Worm (Caenorhabditis elegans) whole organism, young adult: ENCODE measurements around the gene T19D2.3.
A peak's percentile ranks its signal among the peaks of the same experiment; 100 is the strongest.

ENCODE experiments used
- B0261.1 ChIP-seq: sonication (generic microtip); optimal IDR thresholded peaks from 2 replicates; lab custom pipeline; 2016; ENCODE audit warnings: mild to moderate bottlenecking, missing genetic modification characterization, moderate library complexity, missing compliant biosample characterization
- F22D6.2 ChIP-seq: sonication (generic microtip); optimal IDR thresholded peaks from 2 replicates; lab custom pipeline; 2016; ENCODE audit warnings: mild to moderate bottlenecking, missing genetic modification characterization, missing compliant biosample characterization
- F23B12.7 ChIP-seq: sonication (generic microtip); optimal IDR thresholded peaks from 2 replicates; lab custom pipeline; 2017; ENCODE audit warnings: missing genetic modification characterization, mild to moderate bottlenecking, missing compliant biosample characterization, antibody characterized with exemption, moderate library complexity; ENCODE audit not compliant: insufficient read depth
- F33H1.4 ChIP-seq: fragments of 200-800 bp; sonication (Bioruptor generic); IDR thresholded peaks from 2 replicates; pipeline ENCODE4 v1.3.6; 2022; ENCODE audit warnings: missing genetic modification reagents, missing genetic modification characterization, missing compliant biosample characterization
- F37B4.10 ChIP-seq: fragments of 200-800 bp; sonication (Bioruptor generic); IDR thresholded peaks from 2 replicates; pipeline ENCODE4 v1.3.6; 2022; ENCODE audit warnings: missing genetic modification characterization, missing compliant biosample characterization
- F52B5.7 ChIP-seq: sonication (generic microtip); optimal IDR thresholded peaks from 2 replicates; lab custom pipeline; 2016; ENCODE audit warnings: mild to moderate bottlenecking, missing genetic modification characterization, missing compliant biosample characterization
- F57A8.1 ChIP-seq: fragments of 200-800 bp; sonication (Bioruptor generic); optimal IDR thresholded peaks from 2 replicates; lab custom pipeline; 2018; ENCODE audit warnings: mild to moderate bottlenecking, missing genetic modification characterization, moderate library complexity, missing compliant biosample characterization
- F57C9.4 ChIP-seq: sonication (generic microtip); optimal IDR thresholded peaks from 2 replicates; lab custom pipeline; 2017; ENCODE audit warnings: mild to moderate bottlenecking, missing genetic modification characterization, missing compliant biosample characterization
- K11D2.4 ChIP-seq: fragments of 200-800 bp; sonication (Bioruptor generic); IDR thresholded peaks from 2 replicates; pipeline ENCODE4 v1.3.6; 2022; ENCODE audit warnings: missing genetic modification reagents, missing genetic modification characterization, missing compliant biosample characterization
- Y53G8AR.9 ChIP-seq: fragments of 200-800 bp; sonication (Bioruptor generic); conservative IDR thresholded peaks from 2 replicates; pipeline ENCODE4 v1.3.6; 2022; ENCODE audit warnings: missing genetic modification reagents, missing genetic modification characterization, missing compliant biosample characterization
- Y67H2A.10 ChIP-seq: fragments of 200-800 bp; sonication (Bioruptor generic); conservative IDR thresholded peaks from 2 replicates; pipeline ENCODE4 v1.3.6; 2022; ENCODE audit warnings: missing genetic modification reagents, missing genetic modification characterization, missing compliant biosample characterization
- Y95B8A.8 ChIP-seq: fragments of 200-800 bp; sonication (Bioruptor generic); IDR thresholded peaks from 2 replicates; pipeline ENCODE4 v1.3.6; 2022; ENCODE audit warnings: missing genetic modification reagents, missing genetic modification characterization, missing compliant biosample characterization
- akir-1 ChIP-seq: fragments of 200-800 bp; sonication (Bioruptor generic); optimal IDR thresholded peaks from 2 replicates; lab custom pipeline; 2018; ENCODE audit warnings: mild to moderate bottlenecking, missing genetic modification characterization, moderate library complexity, missing compliant biosample characterization
- aptf-2 ChIP-seq: fragments of 200-800 bp; sonication (Bioruptor generic); conservative IDR thresholded peaks from 2 replicates; pipeline ENCODE4 v1.3.6; 2022; ENCODE audit warnings: missing genetic modification reagents, missing genetic modification characterization, missing compliant biosample characterization
- atf-7 ChIP-seq: sonication (generic microtip); optimal IDR thresholded peaks from 2 replicates; lab custom pipeline; 2017; ENCODE audit warnings: mild to moderate bottlenecking, missing genetic modification characterization, missing compliant biosample characterization
- attf-5 ChIP-seq: fragments of 200-800 bp; sonication (Bioruptor generic); optimal IDR thresholded peaks from 2 replicates; lab custom pipeline; 2018; ENCODE audit warnings: mild to moderate bottlenecking, missing genetic modification characterization, missing compliant biosample characterization
- ccch-3 ChIP-seq: fragments of 200-800 bp; sonication (Bioruptor generic); optimal IDR thresholded peaks from 2 replicates; lab custom pipeline; 2018; ENCODE audit warnings: mild to moderate bottlenecking, missing genetic modification characterization, missing compliant biosample characterization
- cebp-1 ChIP-seq, 2 experiments: fragments of 200-800 bp in 1 of 2; sonication (Bioruptor generic) in 1 of 2; sonication (generic microtip) in 1 of 2; IDR thresholded peaks in 1 of 2; optimal IDR thresholded peaks in 1 of 2; 2 replicates each; pipeline versions ENCODE4 v1.3.6 to Lab custom; 2017 to 2022; ENCODE audit warnings: missing compliant biosample characterization in 2 of 2, missing genetic modification characterization in 2 of 2, mild to moderate bottlenecking in 1 of 2, missing genetic modification reagents in 1 of 2, moderate library complexity in 1 of 2
- cebp-2 ChIP-seq: fragments of 200-800 bp; sonication (Bioruptor generic); IDR thresholded peaks from 2 replicates; pipeline ENCODE4 v1.3.6; 2022; ENCODE audit warnings: missing genetic modification characterization, missing compliant biosample characterization
- ceh-100 ChIP-seq: fragments of 200-800 bp; sonication (Bioruptor generic); IDR thresholded peaks from 2 replicates; pipeline ENCODE4 v1.3.6; 2022; ENCODE audit warnings: missing genetic modification reagents, missing genetic modification characterization, missing compliant biosample characterization
- ceh-27 ChIP-seq: fragments of 200-800 bp; sonication (Bioruptor generic); optimal IDR thresholded peaks from 2 replicates; lab custom pipeline; 2018; ENCODE audit warnings: mild to moderate bottlenecking, missing genetic modification characterization, moderate library complexity, missing compliant biosample characterization
- ceh-40 ChIP-seq: fragments of 200-800 bp; sonication (Bioruptor generic); IDR thresholded peaks from 2 replicates; pipeline ENCODE4 v1.3.6; 2022; ENCODE audit warnings: missing genetic modification characterization, missing compliant biosample characterization
- ceh-58 ChIP-seq: fragments of 200-800 bp; sonication (Bioruptor generic); IDR thresholded peaks from 2 replicates; pipeline ENCODE4 v1.3.6; 2022; ENCODE audit warnings: missing genetic modification characterization, missing compliant biosample characterization
- chd-7 ChIP-seq: sonication (generic microtip); optimal IDR thresholded peaks from 2 replicates; lab custom pipeline; 2016; ENCODE audit warnings: mild to moderate bottlenecking, missing genetic modification characterization, moderate library complexity, missing compliant biosample characterization
- efl-1 ChIP-seq: fragments of 150-350 bp; optimal IDR thresholded peaks from 2 replicates; lab custom pipeline; 2014; ENCODE audit warnings: missing biosample characterization, missing genetic modification reagents, missing genetic modification characterization
- egl-44 ChIP-seq: fragments of 200-800 bp; sonication (Bioruptor generic); IDR thresholded peaks from 2 replicates; pipeline ENCODE4 v1.3.6; 2022; ENCODE audit warnings: missing genetic modification reagents, missing genetic modification characterization, missing compliant biosample characterization
- egrh-3 ChIP-seq: fragments of 200-800 bp; sonication (Bioruptor generic); IDR thresholded peaks from 2 replicates; pipeline ENCODE4 v1.3.6; 2022; ENCODE audit warnings: missing genetic modification reagents, missing genetic modification characterization, missing compliant biosample characterization
- him-1 ChIP-seq: sonication (generic microtip); optimal IDR thresholded peaks from 2 replicates; lab custom pipeline; 2016; ENCODE audit warnings: missing genotype, missing genetic modification reagents, missing genetic modification characterization, missing compliant biosample characterization
- hlh-12 ChIP-seq: sonication (generic microtip); optimal IDR thresholded peaks from 2 replicates; lab custom pipeline; 2016; ENCODE audit warnings: missing genetic modification characterization, missing compliant biosample characterization
- hmg-20 ChIP-seq: fragments of 200-800 bp; sonication (Bioruptor generic); IDR thresholded peaks from 2 replicates; pipeline ENCODE4 v1.3.6; 2022; ENCODE audit warnings: missing genetic modification reagents, missing genetic modification characterization, missing compliant biosample characterization
- hrde-1 ChIP-seq: sonication (generic microtip); optimal IDR thresholded peaks from 2 replicates; lab custom pipeline; 2016; ENCODE audit warnings: missing genetic modification characterization, mild to moderate bottlenecking, missing compliant biosample characterization, moderate library complexity, missing genotype, missing genetic modification reagents, borderline replicate concordance
- lag-1 ChIP-seq: fragments of 200-800 bp; sonication (Bioruptor generic); IDR thresholded peaks from 2 replicates; pipeline ENCODE4 v1.3.6; 2022; ENCODE audit warnings: missing genetic modification reagents, missing genetic modification characterization, missing compliant biosample characterization
- lin-35 ChIP-seq, 3 experiments: fragments of 150-350 bp in 2 of 3; sonication (generic microtip) in 1 of 3; optimal IDR thresholded peaks; 2 replicates each; lab custom pipeline; 2014 to 2018; ENCODE audit warnings: missing biosample characterization in 3 of 3, missing genetic modification characterization in 3 of 3, missing genetic modification reagents in 3 of 3
- lin-40 ChIP-seq: sonication (generic microtip); optimal IDR thresholded peaks from 2 replicates; lab custom pipeline; 2016; ENCODE audit warnings: missing genetic modification characterization, mild to moderate bottlenecking, missing compliant biosample characterization, missing genotype, missing genetic modification reagents
- madf-6 ChIP-seq: fragments of 200-800 bp; sonication (Bioruptor generic); IDR thresholded peaks from 2 replicates; pipeline ENCODE4 v1.3.6; 2022; ENCODE audit warnings: missing genetic modification reagents, missing genetic modification characterization, missing compliant biosample characterization
- mcd-1 ChIP-seq: fragments of 200-800 bp; sonication (Bioruptor generic); IDR thresholded peaks from 2 replicates; pipeline ENCODE4 v1.3.6; 2022; ENCODE audit warnings: missing genetic modification reagents, missing genetic modification characterization, missing compliant biosample characterization
- mxl-1 ChIP-seq: sonication (generic microtip); optimal IDR thresholded peaks from 2 replicates; lab custom pipeline; 2016; ENCODE audit warnings: missing genetic modification characterization, missing compliant biosample characterization
- nhr-27 ChIP-seq: fragments of 200-800 bp; sonication (Bioruptor generic); optimal IDR thresholded peaks from 2 replicates; lab custom pipeline; 2018; ENCODE audit warnings: mild to moderate bottlenecking, missing genetic modification characterization, moderate library complexity, missing compliant biosample characterization
- nhr-90 ChIP-seq: sonication (generic microtip); optimal IDR thresholded peaks from 2 replicates; lab custom pipeline; 2016; ENCODE audit warnings: missing genotype, mild to moderate bottlenecking, missing genetic modification characterization, missing compliant biosample characterization
- pbrm-1 ChIP-seq: fragments of 200-800 bp; sonication (Bioruptor generic); IDR thresholded peaks from 2 replicates; pipeline ENCODE4 v1.3.6; 2022; ENCODE audit warnings: missing genetic modification reagents, missing genetic modification characterization, missing compliant biosample characterization
- rec-8 ChIP-seq, 2 experiments: sonication (generic microtip); optimal IDR thresholded peaks; 2 replicates each; lab custom pipeline; 2016; ENCODE audit warnings: mild to moderate bottlenecking in 2 of 2, missing genetic modification characterization in 2 of 2, missing genetic modification reagents in 2 of 2, missing genotype in 2 of 2, missing biosample characterization in 1 of 2, missing compliant biosample characterization in 1 of 2, moderate library complexity in 1 of 2
- snpc-1.3 ChIP-seq: sonication (generic microtip); optimal IDR thresholded peaks from 2 replicates; lab custom pipeline; 2017; ENCODE audit warnings: missing genetic modification characterization, mild to moderate bottlenecking, missing compliant biosample characterization, antibody characterized with exemption, moderate library complexity, missing genotype, missing genetic modification reagents; ENCODE audit not compliant: insufficient read depth
- somi-1 ChIP-seq: fragments of 200-800 bp; sonication (Bioruptor generic); optimal IDR thresholded peaks from 2 replicates; lab custom pipeline; 2018; ENCODE audit warnings: mild to moderate bottlenecking, missing genetic modification characterization, missing compliant biosample characterization
- sptf-2 ChIP-seq: fragments of 200-800 bp; sonication (Bioruptor generic); optimal IDR thresholded peaks from 2 replicates; lab custom pipeline; 2018; ENCODE audit warnings: mild to moderate bottlenecking, missing genetic modification characterization, missing compliant biosample characterization
- tbx-9 ChIP-seq: sonication (generic microtip); optimal IDR thresholded peaks from 2 replicates; lab custom pipeline; 2016; ENCODE audit warnings: borderline replicate concordance, missing genetic modification characterization, inconsistent platforms, missing compliant biosample characterization
- tlf-1 ChIP-seq: fragments of 200-800 bp; sonication (Bioruptor generic); optimal IDR thresholded peaks from 2 replicates; lab custom pipeline; 2018; ENCODE audit warnings: mild to moderate bottlenecking, missing genetic modification characterization, missing compliant biosample characterization
- unc-62 ChIP-seq: fragments of 150-350 bp; optimal IDR thresholded peaks from 2 replicates; lab custom pipeline; 2014; ENCODE audit warnings: missing biosample characterization, missing genetic modification reagents, missing genetic modification characterization

The T19D2.3 gene

DNA sequence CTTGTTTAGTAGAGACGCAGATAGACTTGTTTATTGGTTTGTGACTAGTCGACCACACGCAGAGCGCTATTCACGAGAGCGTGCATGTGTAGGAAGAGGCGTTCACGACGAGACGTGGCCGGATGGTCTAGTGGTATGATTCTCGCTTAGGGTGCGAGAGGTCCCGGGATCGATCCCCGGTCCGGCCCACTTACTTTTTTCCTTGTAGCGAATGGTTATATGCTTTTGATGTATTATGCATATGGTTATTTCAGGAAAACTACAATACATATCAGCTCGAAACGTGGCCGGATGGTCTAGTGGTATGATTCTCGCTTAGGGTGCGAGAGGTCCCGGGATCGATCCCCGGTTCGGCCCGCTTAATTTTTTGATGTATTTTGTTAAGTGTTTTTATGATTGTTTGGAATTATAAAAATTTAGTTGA lies 30.9 kb downstream of the T19D2.3 start (continued):
- peak; percentile 86; the same call in 1 of the 2 replicates for TF ChIP-seq cebp-2 (GFP tag; lab: Robert Waterston, UW)
- TF ChIP-seq rec-8 (tag; optimal IDR thresholded peaks at IDR 0.05; lab: Kevin White, UChicago) = peak; percentile 12 to 78
- 0 out of 2 replicates have a peak, but pooled peaks have one; percentile 61 for TF ChIP-seq ceh-58 (GFP tag; lab: Robert Waterston, UW)
- TF ChIP-seq egrh-3 (GFP tag; lab: Robert Waterston, UW) = peak; percentile 36
- peak; percentile 94 for TF ChIP-seq chd-7 (tag; lab: Kevin White, UChicago)
- no peak for TF ChIP-seq efl-1
- TF ChIP-seq lag-1 (GFP tag; lab: Robert Waterston, UW) = no peak
- TF ChIP-seq F52B5.7 (tag; lab: Kevin White, UChicago) = peak; percentile 83
- peak in 1 of 3 experiments; percentile 63 for TF ChIP-seq lin-35 (GFP tag; optimal IDR thresholded peaks at IDR 0.05; lab: Kevin White, UChicago)
- TF ChIP-seq attf-5 (GFP tag; lab: Kevin White, UChicago) = peak; percentile 70
- no peak for TF ChIP-seq F37B4.10 (GFP tag; lab: Robert Waterston, UW)
- TF ChIP-seq ceh-40 = peak; percentile 82; the same call in 1 of the 2 replicates
- TF ChIP-seq akir-1 (GFP tag; lab: Kevin White, UChicago) = no peak
- TF ChIP-seq somi-1 (GFP tag; lab: Kevin White, UChicago) = peak; percentile 56
- TF ChIP-seq F57C9.4 (tag; lab: Kevin White, UChicago) = peak; percentile 63
- peak; percentile 75 for TF ChIP-seq K11D2.4 (GFP tag; lab: Robert Waterston, UW)
- peak; percentile 79 for TF ChIP-seq hrde-1
- TF ChIP-seq unc-62 (GFP tag; lab: Kevin White, UChicago) = no peak
- peak; percentile 95 for TF ChIP-seq him-1 (tag; lab: Kevin White, UChicago)
- TF ChIP-seq nhr-27 (tag; lab: Kevin White, UChicago) = no peak
- peak; percentile 76; the same call in 1 of the 2 replicates for TF ChIP-seq Y95B8A.8 (GFP tag; lab: Robert Waterston, UW)
- TF ChIP-seq egl-44 (GFP tag; lab: Robert Waterston, UW) = peak; percentile 72; the same call in 1 of the 2 replicates
- TF ChIP-seq ceh-27 = peak; percentile 89
- peak; percentile 95 for TF ChIP-seq pbrm-1 (GFP tag; lab: Robert Waterston, UW)
- TF ChIP-seq ceh-100 (GFP tag; lab: Robert Waterston, UW) = peak; percentile 29; the same call in 1 of the 2 replicates
- peak; percentile 67 for TF ChIP-seq F57A8.1
- peak; percentile 51 for TF ChIP-seq snpc-1.3 (tag; lab: Kevin White, UChicago)
- TF ChIP-seq tbx-9 (tag; lab: Kevin White, UChicago) = peak; percentile 60
- TF ChIP-seq cebp-1 (GFP tag; IDR thresholded peaks at IDR 0.05; lab: Robert Waterston, UW) = peak; percentile 66
- TF ChIP-seq cebp-1 (tag; optimal IDR thresholded peaks at IDR 0.05; lab: Kevin White, UChicago) = no peak
- peak; percentile 51 for TF ChIP-seq hlh-12 (tag; lab: Kevin White, UChicago)
- peak; percentile 66 for TF ChIP-seq mcd-1 (GFP tag; lab: Robert Waterston, UW)
- peak; percentile 86 for TF ChIP-seq lin-40
- TF ChIP-seq mxl-1 (tag; lab: Kevin White, UChicago) = peak; percentile 56
- TF ChIP-seq atf-7 (tag; lab: Kevin White, UChicago) = peak; percentile 69
- 0 out of 2 replicates have a peak, but pooled peaks have one; percentile 5 for TF ChIP-seq hmg-20
- peak; percentile 7 for TF ChIP-seq ccch-3 (GFP tag; lab: Kevin White, UChicago)
- peak; percentile 97 for TF ChIP-seq B0261.1
- TF ChIP-seq F22D6.2 = no peak
- 0 out of 2 replicates have a peak, but pooled peaks have one; percentile 6 for TF ChIP-seq F33H1.4 (GFP tag; lab: Robert Waterston, UW)
- TF ChIP-seq Y67H2A.10 (GFP tag; lab: Robert Waterston, UW) = no peak
- TF ChIP-seq Y53G8AR.9 (GFP tag; lab: Robert Waterston, UW) = peak; percentile 89
- peak; percentile 33 for TF ChIP-seq tlf-1 (GFP tag; lab: Kevin White, UChicago)
- TF ChIP-seq sptf-2 (GFP tag; lab: Kevin White, UChicago) = no peak
- peak; percentile 70; the same call in 1 of the 2 replicates for TF ChIP-seq aptf-2
- peak; percentile 20 for TF ChIP-seq F23B12.7 (tag; lab: Kevin White, UChicago)
- TF ChIP-seq nhr-90 (tag; lab: Kevin White, UChicago) = peak; percentile 90
- peak; percentile 56 for TF ChIP-seq madf-6 (GFP tag; lab: Robert Waterston, UW)
